Fruit fly (Drosophila melanogaster) S2 (cell line): Measurements from ENCODE around the gene Cpsf6.

Experiments
- CG8478 ChIP-seq: fragments of >200 bp; optimal IDR thresholded peaks from 2 replicates; lab custom pipeline; 2018
- CTCF ChIP-seq, 2 experiments: fragments of >200 bp; optimal IDR thresholded peaks; 2 replicates each; lab custom pipeline; 2018

- no peak for TF ChIP-seq CTCF (optimal IDR thresholded peaks at IDR 0.05; lab: Kevin White, UChicago)
- no peak for TF ChIP-seq CG8478 (lab: Kevin White, UChicago)
Observed at dm6 chr3L:8338921-8339320, 23.6 kb upstream of the Cpsf6 start, which contains the start of gene Pex2.
